Worm (Caenorhabditis elegans): ENCODE data around the gene F41G3.10.

F41G3.10 gene

DNA sequence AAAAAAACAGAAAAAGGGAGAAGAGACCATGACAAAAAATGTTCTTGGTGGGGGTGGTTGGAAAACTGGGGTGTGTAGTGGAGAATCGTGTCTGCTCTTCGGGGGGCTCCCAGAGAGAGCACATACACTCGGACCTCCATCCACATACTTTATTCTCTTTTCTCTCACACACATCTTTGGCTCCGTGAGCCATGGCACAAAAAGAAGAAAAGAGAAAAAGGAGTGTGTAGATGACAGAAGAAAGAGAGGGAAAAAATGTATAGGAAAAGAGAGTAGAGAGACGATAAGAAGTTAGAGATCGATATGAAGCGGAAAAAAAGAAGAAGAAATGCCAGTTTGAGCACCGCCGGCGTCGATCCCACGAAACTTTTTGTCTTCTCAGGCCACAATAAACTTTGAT is 40.3 kb downstream of the F41G3.10 start:
- TF ChIP-seq mxl-1 (tag; optimal IDR thresholded peaks at IDR 0.05) (no peak), hmg-1.2 (GFP tag; IDR thresholded peaks at IDR 0.05) (0 out of 2 replicates have a peak, but pooled peaks have one; percentile 17), zfh-2 (GFP tag; conservative IDR thresholded peaks at IDR 0.05) (peak; percentile 26; the same call in 1 of the 2 replicates)

DNA sequence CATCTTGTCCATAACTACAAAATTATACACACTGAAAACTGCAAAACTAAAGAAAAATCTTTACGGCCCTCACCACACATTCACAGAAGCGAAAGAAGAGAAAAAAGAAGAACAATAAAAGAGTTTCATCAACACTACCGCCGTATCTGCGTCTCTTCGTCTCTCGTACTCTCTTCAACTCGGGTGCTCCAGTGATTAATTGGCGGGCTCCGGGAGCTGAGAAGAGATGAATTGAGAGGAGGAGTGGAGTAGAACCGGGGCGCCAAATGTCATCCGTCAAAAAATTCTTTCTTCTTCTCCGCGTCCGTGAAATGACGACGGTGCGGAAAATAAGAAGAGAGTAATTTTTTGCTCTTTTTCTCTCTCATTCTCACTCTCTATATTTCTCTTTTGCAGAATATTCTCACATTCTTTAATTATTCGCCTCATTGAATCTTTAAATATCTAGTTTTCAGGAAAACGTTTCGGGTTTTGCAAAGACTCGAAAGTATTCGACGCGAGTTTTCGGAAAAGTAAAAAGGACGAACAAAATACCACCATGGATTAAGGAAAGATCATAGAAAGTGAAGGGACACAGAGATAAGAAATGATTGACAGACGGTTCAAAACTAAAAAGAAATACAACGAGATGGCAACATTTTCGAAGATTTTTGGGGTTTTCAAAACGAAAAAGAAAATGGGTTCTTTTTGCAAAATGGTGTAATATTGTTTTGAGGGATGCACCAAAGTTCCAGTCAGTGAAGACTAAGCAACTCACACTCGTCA is 41.6 kb downstream of the F41G3.10 start:
- TF ChIP-seq hmg-1.2 (GFP tag; IDR thresholded peaks at IDR 0.05) (peak; percentile 51; the same call in 1 of the 2 replicates), somi-1 (GFP tag; optimal IDR thresholded peaks at IDR 0.05) (peak; percentile 21), pbrm-1 (GFP tag; IDR thresholded peaks at IDR 0.05) (no peak)

- no peak for TF ChIP-seq K11D2.4 (GFP tag; IDR thresholded peaks at IDR 0.05)
- TF ChIP-seq mel-28 (tag; optimal IDR thresholded peaks at IDR 0.05; ENCODE audit: borderline replicate concordance) = no peak
- no peak for TF ChIP-seq mcd-1 (GFP tag; IDR thresholded peaks at IDR 0.05)
- TF ChIP-seq T07F8.4 (tag; optimal IDR thresholded peaks at IDR 0.05) = no peak
- no peak for TF ChIP-seq ceh-100 (GFP tag; IDR thresholded peaks at IDR 0.05)
- TF ChIP-seq F22D6.2 (tag; optimal IDR thresholded peaks at IDR 0.05) = no peak
- TF ChIP-seq mes-4 (tag; optimal IDR thresholded peaks at IDR 0.05) = no peak
- no peak for TF ChIP-seq ztf-3 (GFP tag; optimal IDR thresholded peaks at IDR 0.05)
- no peak for TF ChIP-seq pha-4 (tag; optimal IDR thresholded peaks at IDR 0.05)
- no peak for TF ChIP-seq nhr-27 (tag; optimal IDR thresholded peaks at IDR 0.05)
- TF ChIP-seq hmg-20 (GFP tag; IDR thresholded peaks at IDR 0.05) = no peak
- TF ChIP-seq lsy-27 (tag; optimal IDR thresholded peaks at IDR 0.05; ENCODE audit: borderline replicate concordance, insufficient read depth) = no peak
- no peak for TF ChIP-seq Y56A3A.18 (GFP tag; IDR thresholded peaks at IDR 0.05)
- no peak for TF ChIP-seq D2030.7 (GFP tag; IDR thresholded peaks at IDR 0.05)
These were observed 42.7 kb downstream of the F41G3.10 start for ce11 chrII:6706552-6707091.

DNA sequence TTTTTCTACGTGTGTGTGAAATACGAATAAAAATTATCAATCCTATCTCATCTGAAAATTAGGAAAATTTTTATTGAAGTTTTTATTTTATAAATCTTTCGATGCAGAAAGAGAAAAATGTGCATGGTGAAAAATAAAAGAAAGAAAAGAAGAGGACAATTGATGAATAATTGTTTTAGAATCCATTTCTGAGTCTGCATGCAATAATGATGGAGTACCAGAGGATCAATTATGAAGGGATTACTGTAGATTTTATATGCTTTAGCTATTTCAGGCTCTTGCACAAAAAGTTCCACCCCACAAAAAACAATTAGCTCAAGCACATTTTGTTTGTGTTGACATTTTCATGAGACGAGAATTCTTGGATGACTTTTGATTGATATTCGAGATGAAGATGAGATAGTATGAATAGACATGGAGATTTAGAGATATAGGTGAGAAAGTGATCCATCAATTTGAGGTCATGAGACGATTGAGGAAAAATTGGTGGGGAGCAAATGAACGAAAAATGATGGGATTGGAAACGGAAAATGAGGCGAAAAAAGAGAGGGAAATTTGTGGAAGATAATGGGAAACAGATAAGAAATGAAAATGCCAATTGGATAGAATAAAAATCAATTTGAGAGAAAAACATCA is 43.6 kb downstream of the F41G3.10 start, which contains the start of gene rpy-1:
Gene rpy-1, minus strand, starts transcription at position 51 of the 636 bp plus-strand sequence.
- no peak for TF ChIP-seq nfya-2 (GFP tag; IDR thresholded peaks at IDR 0.05)
- TF ChIP-seq B0019.2 (GFP tag; conservative IDR thresholded peaks at IDR 0.05) = no peak
- TF ChIP-seq madf-6 (GFP tag; IDR thresholded peaks at IDR 0.05) = no peak
- no peak for TF ChIP-seq B0336.3 (GFP tag; IDR thresholded peaks at IDR 0.05)
- no peak for TF ChIP-seq mxl-1 (tag; optimal IDR thresholded peaks at IDR 0.05)
- TF ChIP-seq dpl-1 (GFP tag; optimal IDR thresholded peaks at IDR 0.05) = no peak
- no peak for TF ChIP-seq lir-1 (GFP tag; conservative IDR thresholded peaks at IDR 0.05)

ce11 chrII:6701497-6701896 is 47.8 kb downstream of the F41G3.10 start, which contains the start of gene C18H9.6:
Gene C18H9.6 (minus strand): TSS chrII:6701625.
- TF ChIP-seq C17E4.6 (GFP tag; IDR thresholded peaks at IDR 0.05) (no peak), B0336.3 (GFP tag; IDR thresholded peaks at IDR 0.05) (no peak), nhr-80 (tag; optimal IDR thresholded peaks at IDR 0.05) (peak; percentile 86), ztf-22 (GFP tag; optimal IDR thresholded peaks at IDR 0.05) (peak; percentile 30), F57A8.1 (GFP tag; optimal IDR thresholded peaks at IDR 0.05) (no peak), atf-7 (tag; optimal IDR thresholded peaks at IDR 0.05) (peak; percentile 30), tbx-9 (tag; optimal IDR thresholded peaks at IDR 0.05; ENCODE audit: borderline replicate concordance) (no peak), ets-4 (GFP tag; optimal IDR thresholded peaks at IDR 0.05) (peak; percentile 19), ztf-6 (GFP tag; IDR thresholded peaks at IDR 0.05) (no peak), lin-54 (GFP tag; optimal IDR thresholded peaks at IDR 0.05) (no peak), bed-2 (GFP tag; IDR thresholded peaks at IDR 0.05) (no peak)

Data from whole organism, young adult.